Fruit fly (Drosophila melanogaster) whole organism, embryonic: ENCODE results near the gene Spn27A.

ENCODE experiments used
- Abd-B ChIP-seq: fragments of 200-800 bp; sonication (Bioruptor generic); optimal IDR thresholded peaks from 2 replicates; lab custom pipeline; 2018; ENCODE audit warnings: missing biosample characterization, mild to moderate bottlenecking, missing genetic modification characterization, moderate library complexity
- Atf6 ChIP-seq: fragments of 200-800 bp; sonication (Bioruptor generic); IDR thresholded peaks from 2 replicates; pipeline ENCODE4 v1.3.6; 2022; ENCODE audit warnings: missing biosample characterization, missing genetic modification characterization
- CG10267 ChIP-seq: fragments of 200-800 bp; sonication (Bioruptor generic); optimal IDR thresholded peaks from 2 replicates; lab custom pipeline; 2018; ENCODE audit warnings: missing biosample characterization, mild to moderate bottlenecking, missing genetic modification characterization, moderate library complexity
- CG10654 ChIP-seq: fragments of 200-800 bp; sonication (Bioruptor generic); optimal IDR thresholded peaks from 2 replicates; lab custom pipeline; 2016; ENCODE audit warnings: missing biosample characterization, missing genetic modification characterization
- CG13624 ChIP-seq: fragments of 200-800 bp; sonication (Bioruptor generic); optimal IDR thresholded peaks from 2 replicates; lab custom pipeline; 2016; ENCODE audit warnings: missing biosample characterization, missing genetic modification characterization
- CG14965 ChIP-seq: fragments of 200-800 bp; sonication (Bioruptor generic); optimal IDR thresholded peaks from 2 replicates; lab custom pipeline; 2016; ENCODE audit warnings: missing biosample characterization, missing genetic modification characterization, borderline replicate concordance
- CG15601 ChIP-seq: fragments of 200-800 bp; sonication (Bioruptor generic); optimal IDR thresholded peaks from 3 replicates; lab custom pipeline; 2019; ENCODE audit warnings: missing biosample characterization, mild to moderate bottlenecking, missing genetic modification characterization, moderate library complexity
- CG17612 ChIP-seq: fragments of 200-800 bp; sonication (Bioruptor generic); IDR thresholded peaks from 2 replicates; pipeline ENCODE4 v1.3.6; 2022; ENCODE audit warnings: missing biosample characterization, missing genetic modification characterization
- CG1832 ChIP-seq: fragments of 200-800 bp; sonication (Bioruptor generic); optimal IDR thresholded peaks from 2 replicates; lab custom pipeline; 2017; ENCODE audit warnings: missing biosample characterization, mild to moderate bottlenecking, missing genetic modification characterization, inconsistent platforms
- CG18764 ChIP-seq: fragments of 200-800 bp; sonication (Bioruptor generic); optimal IDR thresholded peaks from 3 replicates; lab custom pipeline; 2016; ENCODE audit warnings: missing biosample characterization, missing genetic modification characterization
- CG32772 ChIP-seq: fragments of 200-800 bp; sonication (Bioruptor generic); IDR thresholded peaks from 2 replicates; pipeline ENCODE4 v1.3.6; 2022; ENCODE audit warnings: missing biosample characterization, missing genetic modification characterization
- CG3281 ChIP-seq: fragments of 200-800 bp; sonication (Bioruptor generic); optimal IDR thresholded peaks from 3 replicates; lab custom pipeline; 2017; ENCODE audit warnings: missing biosample characterization, mild to moderate bottlenecking, missing genetic modification characterization
- CG42726 ChIP-seq: fragments of 200-800 bp; sonication (Bioruptor generic); IDR thresholded peaks from 2 replicates; pipeline ENCODE4 v1.3.6; 2022; ENCODE audit warnings: missing biosample characterization, missing genetic modification characterization; ENCODE audit not compliant: partially characterized antibody
- CG4730 ChIP-seq: fragments of 200-800 bp; sonication (Bioruptor generic); IDR thresholded peaks from 2 replicates; pipeline ENCODE4 v1.3.6; 2022; ENCODE audit warnings: missing biosample characterization, missing genetic modification characterization
- CG6689 ChIP-seq: fragments of 200-800 bp; sonication (Bioruptor generic); IDR thresholded peaks from 2 replicates; pipeline ENCODE4 v1.3.6; 2022; ENCODE audit warnings: missing biosample characterization, missing genetic modification characterization
- CG9215 ChIP-seq: fragments of 200-800 bp; sonication (Bioruptor generic); IDR thresholded peaks from 2 replicates; pipeline ENCODE4 v1.3.6; 2022; ENCODE audit warnings: missing biosample characterization, missing genetic modification characterization
- CHES-1-like ChIP-seq: fragments of 200-800 bp; sonication (Bioruptor generic); optimal IDR thresholded peaks from 2 replicates; lab custom pipeline; 2016; ENCODE audit warnings: missing biosample characterization, missing genetic modification characterization
- Deaf1 ChIP-seq: fragments of 200-800 bp; optimal IDR thresholded peaks from 3 replicates; lab custom pipeline; 2019; ENCODE audit warnings: missing biosample characterization, mild to moderate bottlenecking, missing genetic modification characterization, moderate library complexity
- Dek ChIP-seq: fragments of 200-800 bp; sonication (Bioruptor generic); optimal IDR thresholded peaks from 3 replicates; lab custom pipeline; 2019; ENCODE audit warnings: missing biosample characterization, mild to moderate bottlenecking, missing genetic modification characterization, moderate library complexity
- Dip3 ChIP-seq: fragments of 200-800 bp; sonication (Bioruptor generic); optimal IDR thresholded peaks from 3 replicates; lab custom pipeline; 2016; ENCODE audit warnings: missing biosample characterization, missing genetic modification characterization
- HHEX ChIP-seq: fragments of 200-800 bp; sonication (Bioruptor generic); optimal IDR thresholded peaks from 3 replicates; lab custom pipeline; 2017; ENCODE audit warnings: missing biosample characterization, mild to moderate bottlenecking, missing genetic modification characterization, missing genetic modification reagents
- Jarid2 ChIP-seq: fragments of 200-800 bp; sonication (Bioruptor generic); optimal IDR thresholded peaks from 3 replicates; lab custom pipeline; 2017; ENCODE audit warnings: mild to moderate bottlenecking, missing biosample characterization, missing genetic modification reagents, missing genetic modification characterization
- Mad ChIP-seq: fragments of 200-800 bp; sonication (Bioruptor generic); optimal IDR thresholded peaks from 2 replicates; lab custom pipeline; 2016; ENCODE audit warnings: missing biosample characterization, missing genetic modification characterization
- Mes4 ChIP-seq: fragments of 200-800 bp; sonication (Bioruptor generic); optimal IDR thresholded peaks from 2 replicates; lab custom pipeline; 2016; ENCODE audit warnings: missing biosample characterization, missing genetic modification characterization
- NC2α ChIP-seq: fragments of 200-800 bp; sonication (Bioruptor generic); optimal IDR thresholded peaks from 2 replicates; lab custom pipeline; 2016; ENCODE audit warnings: missing biosample characterization, missing genetic modification characterization
- NFAT ChIP-seq: fragments of 200-800 bp; sonication (Bioruptor generic); IDR thresholded peaks from 2 replicates; pipeline ENCODE4 v1.3.6; 2022; ENCODE audit warnings: missing biosample characterization, missing genetic modification characterization
- Nf-YC ChIP-seq: fragments of 200-800 bp; optimal IDR thresholded peaks from 3 replicates; lab custom pipeline; 2019; ENCODE audit warnings: missing biosample characterization, mild to moderate bottlenecking, missing genetic modification characterization, moderate library complexity
- Oaz ChIP-seq: fragments of 200-800 bp; sonication (Bioruptor generic); IDR thresholded peaks from 2 replicates; pipeline ENCODE4 v1.3.6; 2022; ENCODE audit warnings: missing biosample characterization, missing genetic modification characterization
- Poxn ChIP-seq: fragments of 200-800 bp; sonication (Bioruptor generic); IDR thresholded peaks from 2 replicates; pipeline ENCODE4 v1.3.6; 2022; ENCODE audit warnings: missing biosample characterization, missing genetic modification characterization
- Taf1 ChIP-seq: fragments of 200-800 bp; sonication (Bioruptor generic); IDR thresholded peaks from 2 replicates; pipeline ENCODE4 v1.3.6; 2022; ENCODE audit warnings: missing biosample characterization, missing genetic modification characterization
- Xrp1 ChIP-seq: fragments of 200-800 bp; sonication (Bioruptor generic); IDR thresholded peaks from 2 replicates; pipeline ENCODE4 v1.3.6; 2022; ENCODE audit warnings: missing biosample characterization, missing genetic modification characterization
- ash1 ChIP-seq: fragments of 200-800 bp; sonication (Bioruptor generic); optimal IDR thresholded peaks from 2 replicates; lab custom pipeline; 2018; ENCODE audit warnings: missing biosample characterization, mild to moderate bottlenecking, missing genetic modification characterization
- br ChIP-seq: fragments of >200 bp; optimal IDR thresholded peaks from 2 replicates; lab custom pipeline; 2017
- cas ChIP-seq: fragments of 200-800 bp; sonication (Bioruptor generic); IDR thresholded peaks from 2 replicates; pipeline ENCODE4 v1.3.6; 2022; ENCODE audit warnings: missing biosample characterization, missing genetic modification characterization
- chm ChIP-seq: fragments of 200-800 bp; sonication (Bioruptor generic); IDR thresholded peaks from 2 replicates; pipeline ENCODE4 v1.3.6; 2022; ENCODE audit warnings: missing biosample characterization, missing genetic modification characterization
- ci ChIP-seq: fragments of 200-800 bp; sonication (Bioruptor generic); IDR thresholded peaks from 3 replicates; pipeline ENCODE4 v1.3.6; 2022; ENCODE audit warnings: missing biosample characterization, missing genetic modification characterization
- crc ChIP-seq: fragments of 200-800 bp; sonication (Bioruptor generic); optimal IDR thresholded peaks from 2 replicates; lab custom pipeline; 2016; ENCODE audit warnings: missing biosample characterization, missing genetic modification characterization
- dysf ChIP-seq: fragments of 200-800 bp; sonication (Bioruptor generic); IDR thresholded peaks from 3 replicates; pipeline ENCODE4 v1.3.6; 2022; ENCODE audit warnings: missing biosample characterization, missing genetic modification characterization
- emc ChIP-seq: fragments of 200-800 bp; sonication (Bioruptor generic); optimal IDR thresholded peaks from 2 replicates; lab custom pipeline; 2016; ENCODE audit warnings: missing biosample characterization, missing genetic modification characterization
- ind ChIP-seq: fragments of 200-800 bp; sonication (Bioruptor generic); optimal IDR thresholded peaks from 3 replicates; lab custom pipeline; 2016; ENCODE audit warnings: missing biosample characterization, missing genetic modification characterization
- ken ChIP-seq: fragments of 200-800 bp; sonication (Bioruptor generic); IDR thresholded peaks from 3 replicates; pipeline ENCODE4 v1.3.6; 2022; ENCODE audit warnings: missing biosample characterization, missing genetic modification characterization
- nerfin-1 ChIP-seq: fragments of 200-800 bp; sonication (Bioruptor generic); optimal IDR thresholded peaks from 3 replicates; lab custom pipeline; 2019; ENCODE audit warnings: missing biosample characterization, mild to moderate bottlenecking, missing genetic modification characterization, moderate library complexity
- pnt ChIP-seq: fragments of 200-800 bp; sonication (Bioruptor generic); optimal IDR thresholded peaks from 3 replicates; lab custom pipeline; 2016; ENCODE audit warnings: missing biosample characterization, missing genetic modification characterization
- pros ChIP-seq: fragments of 200-800 bp; sonication (Bioruptor generic); optimal IDR thresholded peaks from 3 replicates; lab custom pipeline; 2019; ENCODE audit warnings: missing biosample characterization, mild to moderate bottlenecking, missing genetic modification characterization, moderate library complexity
- rib ChIP-seq: fragments of 200-800 bp; sonication (Bioruptor generic); IDR thresholded peaks from 2 replicates; pipeline ENCODE4 v1.3.6; 2022; ENCODE audit warnings: missing biosample characterization, missing genetic modification characterization
- run ChIP-seq: fragments of 200-800 bp; sonication (Bioruptor generic); optimal IDR thresholded peaks from 3 replicates; lab custom pipeline; 2018; ENCODE audit warnings: missing biosample characterization, mild to moderate bottlenecking, missing genetic modification characterization
- schlank ChIP-seq: fragments of 200-800 bp; sonication (Bioruptor generic); optimal IDR thresholded peaks from 2 replicates; lab custom pipeline; 2018; ENCODE audit warnings: missing biosample characterization, mild to moderate bottlenecking, missing genetic modification characterization
- shn ChIP-seq: fragments of 200-800 bp; sonication (Bioruptor generic); optimal IDR thresholded peaks from 3 replicates; lab custom pipeline; 2016; ENCODE audit warnings: missing biosample characterization, missing genetic modification characterization
- sug ChIP-seq: fragments of 200-800 bp; optimal IDR thresholded peaks from 2 replicates; lab custom pipeline; 2019; ENCODE audit warnings: missing biosample characterization, mild to moderate bottlenecking, missing genetic modification characterization, moderate library complexity
- tin ChIP-seq: fragments of 200-800 bp; sonication (Bioruptor generic); optimal IDR thresholded peaks from 3 replicates; lab custom pipeline; 2016; ENCODE audit warnings: missing biosample characterization, missing genetic modification characterization
- toy ChIP-seq: fragments of 200-800 bp; sonication (Bioruptor generic); IDR thresholded peaks from 2 replicates; pipeline ENCODE4 v1.3.6; 2022; ENCODE audit warnings: missing biosample characterization, missing genetic modification characterization
- usp ChIP-seq: fragments of >200 bp; optimal IDR thresholded peaks from 2 replicates; lab custom pipeline; 2017; ENCODE audit warnings: missing biosample characterization, missing genetic modification characterization
- vfl ChIP-seq: fragments of 200-800 bp; sonication (Bioruptor generic); optimal IDR thresholded peaks from 2 replicates; lab custom pipeline; 2016; ENCODE audit warnings: missing biosample characterization, missing genetic modification characterization

Spn27A gene

DNA sequence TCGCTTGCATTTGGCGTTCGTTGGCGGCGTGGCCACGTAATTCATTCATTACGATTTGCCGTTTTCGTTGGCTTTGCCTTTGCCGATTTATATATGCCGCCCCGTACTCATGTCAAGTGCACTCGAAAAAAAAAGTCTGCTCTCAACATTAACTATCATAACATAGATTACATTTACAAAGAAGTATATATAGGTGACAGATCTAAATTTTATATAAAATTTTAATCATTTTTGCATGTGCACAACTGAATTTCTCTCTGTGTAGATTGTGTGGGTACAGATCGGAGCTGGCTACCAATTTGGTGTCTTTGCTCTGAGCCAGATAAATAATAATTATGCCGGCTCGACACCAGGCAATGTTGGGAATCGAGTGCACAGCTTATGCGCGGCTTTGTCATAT is 25.2 kb upstream of the Spn27A start (continued):
- TF ChIP-seq CG18764 (GFP tag; lab: Kevin White, UChicago) (peak; percentile 7), CG9215 (GFP tag; lab: Robert Waterston, UW) (no peak), CG4730 (GFP tag; lab: Robert Waterston, UW) (0 out of 2 replicates have a peak, but pooled peaks have one; percentile 42), Dip3 (GFP tag; lab: Kevin White, UChicago) (no peak), run (no peak), CG1832 (GFP tag; lab: Kevin White, UChicago) (no peak), HHEX (GFP tag; lab: Kevin White, UChicago) (peak; percentile 6), Abd-B (peak; percentile 13), Dek (tag; lab: Kevin White, UChicago) (no peak), Poxn (GFP tag; lab: Robert Waterston, UW) (no peak), usp (GFP tag; lab: Kevin White, UChicago) (no peak), chm (GFP tag; lab: Robert Waterston, UW) (no peak), br (lab: Kevin White, UChicago) (no peak), pros (GFP tag; lab: Kevin White, UChicago) (no peak), tin (GFP tag; lab: Kevin White, UChicago) (peak; percentile 19), crc (GFP tag; lab: Kevin White, UChicago) (no peak), CG15601 (tag; lab: Kevin White, UChicago) (no peak), Xrp1 (GFP tag; lab: Robert Waterston, UW) (peak; percentile 68), shn (GFP tag; lab: Kevin White, UChicago) (no peak), ash1 (no peak), ci (GFP tag; lab: Robert Waterston, UW) (peak; percentile 67), Oaz (GFP tag; lab: Robert Waterston, UW) (0 out of 2 replicates have a peak, but pooled peaks have one; percentile 32), rib (GFP tag; lab: Robert Waterston, UW) (no peak), ind (GFP tag; lab: Kevin White, UChicago) (peak; percentile 49), CHES-1-like (GFP tag; lab: Kevin White, UChicago) (no peak), CG10267 (tag; lab: Kevin White, UChicago) (peak; percentile 18), CG6689 (GFP tag; lab: Robert Waterston, UW) (peak; percentile 43; the same call in 1 of the 2 replicates), schlank (no peak), vfl (GFP tag; lab: Kevin White, UChicago) (no peak), ken (GFP tag; lab: Robert Waterston, UW) (peak; percentile 33; the same call in 1 of the 3 replicates), Mad (GFP tag; lab: Kevin White, UChicago) (no peak), CG17612 (GFP tag; lab: Robert Waterston, UW) (no peak), NC2α (GFP tag; lab: Kevin White, UChicago) (no peak), nerfin-1 (no peak), dysf (peak; percentile 67), Mes4 (GFP tag; lab: Kevin White, UChicago) (no peak), toy (GFP tag; lab: Robert Waterston, UW) (no peak), CG42726 (GFP tag; lab: Robert Waterston, UW) (no peak), cas (no peak), CG3281 (GFP tag; lab: Kevin White, UChicago) (no peak), Taf1 (GFP tag; lab: Robert Waterston, UW) (no peak), CG32772 (GFP tag; lab: Robert Waterston, UW) (peak; percentile 27; the same call in 1 of the 2 replicates), emc (GFP tag; lab: Kevin White, UChicago) (no peak), pnt (GFP tag; lab: Kevin White, UChicago) (no peak), CG14965 (no peak), sug (tag; lab: Kevin White, UChicago) (no peak), Atf6 (GFP tag; lab: Robert Waterston, UW) (no peak), CG10654 (GFP tag; lab: Kevin White, UChicago) (peak; percentile 20), Jarid2 (no peak), CG13624 (GFP tag; lab: Kevin White, UChicago) (no peak), Nf-YC (tag; lab: Kevin White, UChicago) (no peak), NFAT (GFP tag; lab: Robert Waterston, UW) (no peak), Deaf1 (no peak)
